Worm (Caenorhabditis elegans) whole organism, mixed stage, embryonic: ENCODE data around the gene F47B7.4.

Experiments
- M03D4.4 ChIP-seq: sonication (generic microtip); optimal IDR thresholded peaks from 2 replicates; lab custom pipeline; 2017; ENCODE audit warnings: mild to moderate bottlenecking, missing genetic modification characterization, missing compliant biosample characterization
- bed-3 ChIP-seq: fragments of 200-800 bp; sonication (Bioruptor generic); optimal IDR thresholded peaks from 3 replicates; lab custom pipeline; 2018; ENCODE audit warnings: mild to moderate bottlenecking, missing genetic modification characterization, moderate library complexity, missing compliant biosample characterization
- blmp-1 ChIP-seq: fragments of 150-350 bp; optimal IDR thresholded peaks from 2 replicates; lab custom pipeline; 2014; ENCODE audit warnings: missing biosample characterization, missing genetic modification characterization
- ceh-39 ChIP-seq: fragments of 150-350 bp; optimal IDR thresholded peaks from 2 replicates; lab custom pipeline; 2014; ENCODE audit warnings: missing biosample characterization, missing genetic modification characterization
- ceh-43 ChIP-seq: fragments of 200-800 bp; sonication (Bioruptor generic); optimal IDR thresholded peaks from 2 replicates; lab custom pipeline; 2018; ENCODE audit warnings: mild to moderate bottlenecking, missing genetic modification characterization, moderate library complexity, missing compliant biosample characterization
- ces-1 ChIP-seq: fragments of 150-350 bp; optimal IDR thresholded peaks from 2 replicates; lab custom pipeline; 2014; ENCODE audit warnings: missing biosample characterization, missing genetic modification reagents, missing genetic modification characterization
- drap-1 ChIP-seq: fragments of 200-800 bp; sonication (Bioruptor generic); optimal IDR thresholded peaks from 3 replicates; lab custom pipeline; 2018; ENCODE audit warnings: mild to moderate bottlenecking, missing genetic modification characterization, missing compliant biosample characterization
- elt-1 ChIP-seq: sonication (generic microtip); optimal IDR thresholded peaks from 2 replicates; lab custom pipeline; 2017; ENCODE audit warnings: missing genetic modification characterization, mild to moderate bottlenecking, missing compliant biosample characterization, antibody characterized with exemption, moderate library complexity, borderline replicate concordance; ENCODE audit not compliant: insufficient read depth
- elt-3 ChIP-seq: fragments of 150-350 bp; optimal IDR thresholded peaks from 2 replicates; lab custom pipeline; 2014; ENCODE audit warnings: missing biosample characterization, missing genetic modification characterization
- flh-1 ChIP-seq: fragments of 200-800 bp; sonication (Bioruptor generic); optimal IDR thresholded peaks from 2 replicates; lab custom pipeline; 2018; ENCODE audit warnings: mild to moderate bottlenecking, missing genetic modification characterization, moderate library complexity, missing compliant biosample characterization
- ham-2 ChIP-seq: fragments of 200-800 bp; sonication (Bioruptor generic); optimal IDR thresholded peaks from 2 replicates; lab custom pipeline; 2018; ENCODE audit warnings: mild to moderate bottlenecking, missing genetic modification characterization, missing compliant biosample characterization
- hlh-1 ChIP-seq: fragments of 150-350 bp; optimal IDR thresholded peaks from 2 replicates; lab custom pipeline; 2014; ENCODE audit warnings: missing biosample characterization, missing genetic modification reagents, missing genetic modification characterization
- lin-13 ChIP-seq: fragments of 150-350 bp; optimal IDR thresholded peaks from 2 replicates; lab custom pipeline; 2014; ENCODE audit warnings: missing biosample characterization, missing genetic modification characterization
- lin-32 ChIP-seq: fragments of 200-800 bp; sonication (Bioruptor generic); optimal IDR thresholded peaks from 2 replicates; lab custom pipeline; 2018; ENCODE audit warnings: mild to moderate bottlenecking, missing genetic modification characterization, missing compliant biosample characterization
- lsy-2 ChIP-seq: fragments of 150-350 bp; optimal IDR thresholded peaks from 2 replicates; lab custom pipeline; 2014; ENCODE audit warnings: missing biosample characterization, missing genetic modification characterization
- mab-5 ChIP-seq: fragments of 150-350 bp; optimal IDR thresholded peaks from 2 replicates; lab custom pipeline; 2014; ENCODE audit warnings: missing biosample characterization, missing genetic modification characterization
- mep-1 ChIP-seq: fragments of 150-350 bp; optimal IDR thresholded peaks from 2 replicates; lab custom pipeline; 2017; ENCODE audit warnings: missing biosample characterization, missing genetic modification reagents, missing genetic modification characterization, inconsistent platforms
- mls-2 ChIP-seq: sonication (generic microtip); optimal IDR thresholded peaks from 2 replicates; lab custom pipeline; 2016; ENCODE audit warnings: mild to moderate bottlenecking, missing genetic modification characterization, moderate library complexity, missing compliant biosample characterization
- nhr-12 ChIP-seq: fragments of 150-350 bp; optimal IDR thresholded peaks from 2 replicates; lab custom pipeline; 2014; ENCODE audit warnings: missing biosample characterization, missing genetic modification characterization
- nhr-237 ChIP-seq: fragments of 150-350 bp; optimal IDR thresholded peaks from 2 replicates; lab custom pipeline; 2014; ENCODE audit warnings: missing biosample characterization, missing genetic modification characterization
- nhr-28 ChIP-seq: fragments of 150-350 bp; optimal IDR thresholded peaks from 2 replicates; lab custom pipeline; 2014; ENCODE audit warnings: missing biosample characterization, missing genetic modification characterization
- pha-4 ChIP-seq: fragments of 150-350 bp; optimal IDR thresholded peaks from 2 replicates; lab custom pipeline; 2018; ENCODE audit warnings: missing biosample characterization, missing genetic modification reagents, missing genetic modification characterization
- sem-2 ChIP-seq: fragments of 200-800 bp; sonication (Bioruptor generic); optimal IDR thresholded peaks from 2 replicates; lab custom pipeline; 2018; ENCODE audit warnings: mild to moderate bottlenecking, missing genetic modification characterization, missing compliant biosample characterization
- snpc-4 ChIP-seq: fragments of 150-350 bp; optimal IDR thresholded peaks from 2 replicates; lab custom pipeline; 2014; ENCODE audit warnings: missing biosample characterization, missing genetic modification characterization
- sptf-1 ChIP-seq: sonication (generic microtip); optimal IDR thresholded peaks from 2 replicates; lab custom pipeline; 2017; ENCODE audit warnings: mild to moderate bottlenecking, missing genetic modification characterization, moderate library complexity, missing compliant biosample characterization
- tbx-8 ChIP-seq: fragments of 200-800 bp; sonication (Bioruptor generic); optimal IDR thresholded peaks from 2 replicates; lab custom pipeline; 2018; ENCODE audit warnings: mild to moderate bottlenecking, missing genetic modification characterization, moderate library complexity, missing compliant biosample characterization
- unc-120 ChIP-seq: sonication (generic microtip); optimal IDR thresholded peaks from 2 replicates; lab custom pipeline; 2017; ENCODE audit warnings: missing genetic modification characterization, missing compliant biosample characterization; ENCODE audit not compliant: poor library complexity, severe bottlenecking
- unc-39 ChIP-seq: fragments of 150-350 bp; optimal IDR thresholded peaks from 2 replicates; lab custom pipeline; 2014; ENCODE audit warnings: missing biosample characterization, missing genetic modification characterization
- unc-62 ChIP-seq: fragments of 150-350 bp; optimal IDR thresholded peaks from 2 replicates; lab custom pipeline; 2014; ENCODE audit warnings: missing biosample characterization, missing genetic modification reagents, missing genetic modification characterization
- zip-8 ChIP-seq: fragments of 150-350 bp; optimal IDR thresholded peaks from 2 replicates; lab custom pipeline; 2014; ENCODE audit warnings: missing biosample characterization, missing genetic modification characterization
- ztf-11 ChIP-seq: fragments of 150-350 bp; optimal IDR thresholded peaks from 2 replicates; lab custom pipeline; 2014; ENCODE audit warnings: missing biosample characterization, missing genetic modification characterization

F47B7.4 gene

DNA sequence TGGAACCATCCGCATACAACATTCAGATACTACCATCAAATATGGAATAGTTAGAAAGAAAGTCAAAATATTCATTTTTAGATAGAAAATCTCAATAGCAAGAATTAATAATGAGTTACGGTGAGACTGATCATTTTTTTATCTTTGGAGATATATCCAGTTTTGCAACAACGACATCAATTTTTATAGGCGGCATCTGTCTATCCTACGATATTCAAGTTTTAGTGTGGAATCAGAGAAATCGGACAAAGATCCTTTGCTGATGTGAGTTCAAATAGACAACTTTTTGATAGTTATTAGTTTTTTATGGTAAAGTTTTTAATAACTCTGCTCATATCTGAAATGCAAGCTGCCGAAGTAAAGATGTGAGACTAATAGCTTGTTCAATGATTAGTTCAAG lies at the start of gene F47B7.4:
TSS of gene F47B7.4 (minus strand) at position 101 of the 400 bp plus-strand sequence.
- TF ChIP-seq pha-4 (tag; lab: Kevin White, UChicago) = no peak
- TF ChIP-seq hlh-1 (tag; lab: Kevin White, UChicago) = no peak
- TF ChIP-seq drap-1 (GFP tag; lab: Kevin White, UChicago) = no peak
- no peak for TF ChIP-seq M03D4.4 (tag; lab: Kevin White, UChicago)
- TF ChIP-seq unc-39 (tag; lab: Kevin White, UChicago) = no peak
- TF ChIP-seq bed-3 = no peak

DNA sequence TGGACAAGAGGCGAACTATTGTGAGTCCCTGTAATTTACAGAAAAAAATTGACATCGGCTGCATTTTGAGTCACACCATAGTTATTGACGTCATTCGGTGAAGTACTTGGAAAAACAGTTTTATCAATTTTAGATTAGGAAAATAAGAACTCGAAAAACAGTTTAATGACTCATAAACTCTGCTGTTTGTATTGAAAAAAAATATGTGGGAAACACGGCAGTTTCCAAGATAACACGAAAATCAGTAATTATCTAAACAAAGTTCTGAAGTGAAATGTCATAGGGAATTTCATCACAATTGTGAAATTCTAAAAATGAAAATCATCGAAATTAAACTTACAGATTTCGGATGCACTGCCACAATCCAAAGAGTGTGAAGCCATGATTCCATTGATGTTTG lies 48.4 kb upstream of the F47B7.4 start:
- no peak for TF ChIP-seq drap-1 (GFP tag; lab: Kevin White, UChicago)
- TF ChIP-seq lin-13 = no peak
- no peak for TF ChIP-seq blmp-1 (tag; lab: Kevin White, UChicago)
- no peak for TF ChIP-seq ceh-39 (tag; lab: Kevin White, UChicago)
- TF ChIP-seq mep-1 (tag; lab: Kevin White, UChicago) = no peak
- TF ChIP-seq unc-120 (tag; lab: Kevin White, UChicago) = no peak
- TF ChIP-seq ces-1 (GFP tag; lab: Kevin White, UChicago) = no peak
- TF ChIP-seq elt-3 = no peak
- TF ChIP-seq mls-2 (tag; lab: Kevin White, UChicago) = no peak
- no peak for TF ChIP-seq pha-4 (tag; lab: Kevin White, UChicago)
- no peak for TF ChIP-seq nhr-28
- TF ChIP-seq ztf-11 (tag; lab: Kevin White, UChicago) = no peak
- no peak for TF ChIP-seq ceh-43 (GFP tag; lab: Kevin White, UChicago)
- no peak for TF ChIP-seq mab-5 (tag; lab: Kevin White, UChicago)
- TF ChIP-seq nhr-237 (tag; lab: Kevin White, UChicago) = no peak
- TF ChIP-seq flh-1 (GFP tag; lab: Kevin White, UChicago) = no peak
- TF ChIP-seq M03D4.4 (tag; lab: Kevin White, UChicago) = no peak

DNA sequence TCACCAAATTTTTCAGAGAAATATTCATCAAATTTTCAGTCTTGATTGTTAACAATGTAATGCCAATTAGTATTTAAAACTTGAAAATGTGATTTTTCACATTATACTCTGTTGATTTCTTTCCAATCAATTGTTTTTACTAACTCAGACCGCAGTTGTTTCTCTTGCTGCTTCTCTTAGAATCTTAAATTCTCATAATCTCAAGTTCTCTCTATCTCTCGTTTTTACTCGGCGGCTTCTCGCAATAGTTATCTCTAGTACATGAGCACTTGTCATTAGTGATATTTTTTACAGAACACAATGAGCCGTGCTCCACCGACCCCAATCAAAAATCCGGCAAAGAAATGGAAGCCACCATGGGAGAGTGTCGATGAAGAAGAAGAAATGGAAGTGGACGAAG lies 40.7 kb upstream of the F47B7.4 start, which contains the start of gene F35A5.1:
TSS of gene F35A5.1 (plus strand) at position 301 of the 400 bp plus-strand sequence.
- TF ChIP-seq blmp-1 (tag; lab: Kevin White, UChicago) (no peak), flh-1 (GFP tag; lab: Kevin White, UChicago) (no peak), unc-62 (GFP tag; lab: Kevin White, UChicago) (no peak), pha-4 (tag; lab: Kevin White, UChicago) (no peak), sem-2 (no peak), M03D4.4 (tag; lab: Kevin White, UChicago) (no peak), ham-2 (no peak), ceh-43 (GFP tag; lab: Kevin White, UChicago) (no peak), nhr-28 (no peak), sptf-1 (tag; lab: Kevin White, UChicago) (no peak)
- TF ChIP-seq, all 35 proteins: peak for 0

DNA sequence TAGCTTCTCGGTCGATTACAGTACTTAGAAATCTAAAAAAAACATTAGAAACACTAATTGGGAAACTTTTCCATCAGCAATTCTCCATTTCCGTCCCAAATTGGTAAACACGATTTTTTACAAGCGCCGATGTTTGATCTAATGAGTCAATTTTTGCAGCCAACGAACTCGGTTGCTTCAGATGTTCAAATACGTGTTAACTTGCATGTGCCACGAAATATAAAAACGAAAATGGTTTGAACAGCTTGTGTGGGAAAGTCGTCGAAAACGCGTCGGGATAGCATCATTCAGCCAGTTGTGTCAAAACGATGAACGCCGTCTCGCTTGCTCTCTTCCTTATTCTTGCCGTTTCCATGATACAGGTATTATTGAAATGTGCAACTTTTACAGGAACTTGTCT lies 38.4 kb upstream of the F47B7.4 start, which contains the start of gene F35A5.2:
TSS of gene F35A5.2 (plus strand) at position 301 of the 400 bp plus-strand sequence.
- TF ChIP-seq mls-2 (tag; lab: Kevin White, UChicago) (no peak), flh-1 (GFP tag; lab: Kevin White, UChicago) (no peak), drap-1 (GFP tag; lab: Kevin White, UChicago) (no peak), unc-62 (GFP tag; lab: Kevin White, UChicago) (no peak), sptf-1 (tag; lab: Kevin White, UChicago) (no peak), hlh-1 (tag; lab: Kevin White, UChicago) (no peak), ceh-39 (tag; lab: Kevin White, UChicago) (no peak), ham-2 (no peak), unc-120 (tag; lab: Kevin White, UChicago) (no peak), lin-13 (no peak), tbx-8 (GFP tag; lab: Kevin White, UChicago) (no peak), ceh-43 (GFP tag; lab: Kevin White, UChicago) (no peak), nhr-237 (tag; lab: Kevin White, UChicago) (no peak)

DNA sequence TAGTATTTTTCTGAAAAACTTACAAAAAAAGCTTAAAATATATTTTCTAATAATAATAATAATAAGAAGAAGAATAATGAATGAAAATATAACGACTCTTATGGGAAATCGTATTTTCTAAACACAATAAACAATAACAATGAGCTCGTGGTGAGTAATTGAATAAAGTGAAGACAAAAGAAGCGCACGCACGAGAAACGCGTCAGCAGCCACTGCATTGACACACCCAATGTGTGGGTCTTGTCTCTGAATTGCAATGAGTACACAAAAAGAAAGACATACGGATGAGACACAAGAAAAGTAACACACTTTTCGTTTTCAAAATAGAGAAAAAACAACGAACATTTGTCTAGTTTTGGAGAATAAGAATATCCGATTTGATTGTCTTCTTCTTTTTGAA lies 36.9 kb upstream of the F47B7.4 start, which contains the start of gene F35A5.8:
TSS of gene F35A5.8 (minus strand) at position 151 of the 400 bp plus-strand sequence.
- TF ChIP-seq sptf-1 (tag; lab: Kevin White, UChicago) (peak; percentile 13), ces-1 (GFP tag; lab: Kevin White, UChicago) (peak; percentile 98), blmp-1 (tag; lab: Kevin White, UChicago) (peak; percentile 5), nhr-12 (tag; lab: Kevin White, UChicago) (no peak), lin-32 (no peak), elt-3 (no peak), ceh-43 (GFP tag; lab: Kevin White, UChicago) (peak; percentile 9), elt-1 (tag; lab: Kevin White, UChicago) (no peak), unc-120 (tag; lab: Kevin White, UChicago) (peak; percentile 26), mep-1 (tag; lab: Kevin White, UChicago) (peak; percentile 53), mab-5 (tag; lab: Kevin White, UChicago) (no peak), zip-8 (tag; lab: Kevin White, UChicago) (no peak), sem-2 (no peak), ztf-11 (tag; lab: Kevin White, UChicago) (no peak), snpc-4 (no peak), nhr-237 (tag; lab: Kevin White, UChicago) (peak; percentile 46), pha-4 (tag; lab: Kevin White, UChicago) (peak; percentile 82), ceh-39 (tag; lab: Kevin White, UChicago) (no peak), lsy-2 (tag; lab: Kevin White, UChicago) (peak; percentile 38), drap-1 (GFP tag; lab: Kevin White, UChicago) (no peak), unc-62 (GFP tag; lab: Kevin White, UChicago) (peak; percentile 4), lin-13 (peak; percentile 94), bed-3 (no peak)
